Worm (Caenorhabditis elegans) whole organism, midembryonic: ENCODE results near the gene F54E2.5.

Experiments
- T22C8.4 ChIP-seq: fragments of 200-800 bp; sonication (Bioruptor generic); IDR thresholded peaks from 2 replicates; pipeline ENCODE4 v1.3.6; 2022; ENCODE audit warnings: missing genetic modification characterization, missing compliant biosample characterization
- cog-1 ChIP-seq: sonication (generic microtip); optimal IDR thresholded peaks from 2 replicates; lab custom pipeline; 2016; ENCODE audit warnings: missing genetic modification characterization, missing compliant biosample characterization
- flt-1 ChIP-seq: fragments of 200-800 bp; sonication (Bioruptor generic); IDR thresholded peaks from 2 replicates; pipeline ENCODE4 v1.3.6; 2022; ENCODE audit warnings: missing genetic modification characterization, missing compliant biosample characterization
- med-1 ChIP-seq: sonication (generic microtip); optimal IDR thresholded peaks from 2 replicates; lab custom pipeline; 2017; ENCODE audit warnings: missing genetic modification characterization, mild to moderate bottlenecking, missing compliant biosample characterization, antibody characterized with exemption, missing genetic modification reagents; ENCODE audit not compliant: insufficient read depth
- ref-1 ChIP-seq: fragments of 200-800 bp; sonication (Bioruptor generic); conservative IDR thresholded peaks from 2 replicates; pipeline ENCODE4 v1.3.6; 2022; ENCODE audit warnings: missing genetic modification reagents, missing genetic modification characterization, missing compliant biosample characterization
- tab-1 ChIP-seq: fragments of 200-800 bp; sonication (Bioruptor generic); IDR thresholded peaks from 2 replicates; pipeline ENCODE4 v1.3.6; 2022; ENCODE audit warnings: missing genetic modification characterization, missing compliant biosample characterization
- ztf-23 ChIP-seq: fragments of 200-800 bp; sonication (Bioruptor generic); IDR thresholded peaks from 2 replicates; pipeline ENCODE4 v1.3.6; 2022; ENCODE audit warnings: missing genetic modification reagents, missing genetic modification characterization, missing compliant biosample characterization
- ztf-29 ChIP-seq: fragments of 200-800 bp; sonication (Bioruptor generic); IDR thresholded peaks from 2 replicates; pipeline ENCODE4 v1.3.6; 2022; ENCODE audit warnings: missing genetic modification reagents, missing genetic modification characterization, missing compliant biosample characterization

DNA sequence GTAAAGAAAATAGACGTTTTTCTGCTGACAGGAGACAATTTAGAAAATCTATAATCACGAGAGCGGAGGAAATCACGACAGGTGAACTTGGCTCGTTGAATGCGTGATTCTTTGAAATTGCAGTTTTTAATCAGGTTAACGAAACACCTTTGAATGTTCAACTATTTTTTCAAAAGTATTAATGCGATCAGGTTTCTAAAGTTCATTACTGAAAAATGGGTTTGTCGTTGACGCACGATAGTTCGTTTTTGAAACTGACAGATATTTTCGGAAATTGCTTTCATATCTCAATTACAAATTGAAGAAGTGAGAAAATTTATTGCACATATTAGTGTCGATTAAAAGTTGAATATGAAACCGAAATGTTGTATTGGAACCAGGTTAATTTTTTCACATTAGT, at the start of gene F54E2.5:
- TF ChIP-seq ztf-23 (GFP tag; lab: Robert Waterston, UW) = no peak
- no peak for TF ChIP-seq flt-1
- TF ChIP-seq med-1 (GFP tag; lab: Kevin White, UChicago) = no peak
- no peak for TF ChIP-seq ref-1 (GFP tag; lab: Robert Waterston, UW)
- no peak for TF ChIP-seq ztf-29 (GFP tag; lab: Robert Waterston, UW)
- TF ChIP-seq T22C8.4 (GFP tag; lab: Robert Waterston, UW) = no peak
- TF ChIP-seq cog-1 (tag; lab: Kevin White, UChicago) = no peak
- TF ChIP-seq tab-1 = no peak
